ENCODE assay signal across 2 fruit fly cellular contexts in the genomic region with DNA sequence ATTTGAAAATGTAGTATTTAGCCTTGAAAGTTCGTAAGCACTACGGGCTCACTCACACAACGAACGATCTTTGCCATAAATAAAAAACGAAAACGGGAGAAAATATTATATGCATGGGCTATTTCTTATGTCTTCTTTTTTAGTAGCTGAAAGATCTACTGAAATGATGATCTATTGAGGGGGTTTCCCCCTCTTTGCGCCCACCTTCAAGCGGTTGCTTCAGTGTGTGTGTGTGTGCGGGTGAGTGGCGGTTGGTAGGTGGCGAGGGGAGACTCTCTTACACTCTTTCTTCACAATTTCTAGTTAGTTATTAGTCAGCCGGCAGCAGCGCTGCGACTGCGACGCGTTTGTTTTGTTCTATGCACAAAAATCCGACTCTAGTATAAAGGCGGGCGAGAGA.
A peak's percentile ranks its signal among the peaks of the same experiment; 100 is the strongest.
TF ChIP-seq lines count a peak whose summit lies in the region.

No protein-coding gene starts in this region.

- no peak for TF ChIP-seq CTCF in whole organism, embryonic (GFP tag; optimal IDR thresholded peaks at IDR 0.05; lab: Kevin White, UChicago)

TF ChIP-seq in whole organism, embryonic, 481 proteins besides CTCF, POLR2A, EP300 and RAD21:
- TF ChIP-seq her (GFP tag; optimal IDR thresholded peaks at IDR 0.05; lab: Kevin White, UChicago) (no peak), CG16815 (GFP tag; optimal IDR thresholded peaks at IDR 0.05; lab: Kevin White, UChicago) (no peak), ftz-f1 (GFP tag; optimal IDR thresholded peaks at IDR 0.05; lab: Kevin White, UChicago) (no peak), CHES-1-like (GFP tag; optimal IDR thresholded peaks at IDR 0.05; lab: Kevin White, UChicago) (no peak), NC2α (GFP tag; optimal IDR thresholded peaks at IDR 0.05; lab: Kevin White, UChicago) (no peak), Nf-YA (GFP tag; IDR thresholded peaks at IDR 0.05; lab: Robert Waterston, UW) (no peak), CG4707 (GFP tag; optimal IDR thresholded peaks at IDR 0.05; lab: Kevin White, UChicago) (no peak), sd (tag; optimal IDR thresholded peaks at IDR 0.05; lab: Kevin White, UChicago) (peak; percentile 13), pzg (GFP tag; optimal IDR thresholded peaks at IDR 0.05; lab: Kevin White, UChicago) (no peak), sim (GFP tag; IDR thresholded peaks at IDR 0.05; lab: Robert Waterston, UW) (no peak), hkb (optimal IDR thresholded peaks at IDR 0.05; lab: Kevin White, UChicago) (no peak), hkb (GFP tag; IDR thresholded peaks at IDR 0.05; lab: Robert Waterston, UW) (no peak), tna (GFP tag; IDR thresholded peaks at IDR 0.05; lab: Robert Waterston, UW; ENCODE audit: partially characterized antibody) (no peak), B-H2 (GFP tag; optimal IDR thresholded peaks at IDR 0.05; lab: Kevin White, UChicago) (no peak), Hmr (GFP tag; optimal IDR thresholded peaks at IDR 0.05; lab: Kevin White, UChicago) (no peak), Jarid2 (GFP tag; optimal IDR thresholded peaks at IDR 0.05; lab: Kevin White, UChicago) (no peak), CG4617 (GFP tag; optimal IDR thresholded peaks at IDR 0.05; lab: Kevin White, UChicago; ENCODE audit: borderline replicate concordance) (no peak), gcm (GFP tag; optimal IDR thresholded peaks at IDR 0.05; lab: Kevin White, UChicago) (no peak), crol (GFP tag; IDR thresholded peaks at IDR 0.05; lab: Robert Waterston, UW) (0 out of 2 replicates have a peak, but pooled peaks have one; percentile 19), CG12744 (GFP tag; optimal IDR thresholded peaks at IDR 0.05; lab: Kevin White, UChicago) (no peak), CG2678 (tag; optimal IDR thresholded peaks at IDR 0.05; lab: Kevin White, UChicago) (no peak), Med (GFP tag; lab: Kevin White, UChicago) (peak; percentile 22), BtbVII (GFP tag; optimal IDR thresholded peaks at IDR 0.05; lab: Kevin White, UChicago) (no peak), Dbx (GFP tag; IDR thresholded peaks at IDR 0.05; lab: Robert Waterston, UW) (no peak), zf30C (GFP tag; optimal IDR thresholded peaks at IDR 0.05; lab: Kevin White, UChicago) (no peak)

TF ChIP-seq in whole organism, wandering third instar larva, 38 proteins besides CTCF, POLR2A, EP300 and RAD21:
- TF ChIP-seq Rel (GFP tag; optimal IDR thresholded peaks at IDR 0.05; lab: Kevin White, UChicago) (no peak), Rel (tag; optimal IDR thresholded peaks at IDR 0.05; lab: Kevin White, UChicago) (peak; percentile 94), h (GFP tag; optimal IDR thresholded peaks at IDR 0.05; lab: Kevin White, UChicago) (no peak), Jra (GFP tag; optimal IDR thresholded peaks at IDR 0.05; lab: Kevin White, UChicago) (no peak), Sp1 (GFP tag; optimal IDR thresholded peaks at IDR 0.05; lab: Kevin White, UChicago) (no peak), tai (GFP tag; optimal IDR thresholded peaks at IDR 0.05; lab: Kevin White, UChicago) (no peak), woc (GFP tag; optimal IDR thresholded peaks at IDR 0.05; lab: Kevin White, UChicago) (no peak), HLH106 (tag; optimal IDR thresholded peaks at IDR 0.05; lab: Kevin White, UChicago) (no peak), Dif (GFP tag; optimal IDR thresholded peaks at IDR 0.05; lab: Kevin White, UChicago; ENCODE audit: partially characterized antibody) (no peak), N (GFP tag; optimal IDR thresholded peaks at IDR 0.05; lab: Kevin White, UChicago) (no peak)
